Worm (Caenorhabditis elegans): ENCODE measurements around the gene str-206.

- TF ChIP-seq nhr-77 (tag; optimal IDR thresholded peaks at IDR 0.05) (no peak), C34F6.9 (tag; optimal IDR thresholded peaks at IDR 0.05) (no peak), R02D3.7 (tag; optimal IDR thresholded peaks at IDR 0.05) (no peak), lin-11 (tag; optimal IDR thresholded peaks at IDR 0.05) (no peak), lin-39 (tag; optimal IDR thresholded peaks at IDR 0.05) (no peak), blmp-1 (tag; optimal IDR thresholded peaks at IDR 0.05; ENCODE audit: insufficient read depth) (no peak), skn-1 (tag; optimal IDR thresholded peaks at IDR 0.05) (no peak), nhr-12 (tag; optimal IDR thresholded peaks at IDR 0.05) (no peak), mdl-1 (tag; optimal IDR thresholded peaks at IDR 0.05) (no peak), elt-3 (tag; optimal IDR thresholded peaks at IDR 0.05) (no peak)
Measured at ce11 chrV:6202573-6202972, 15.4 kb upstream of the str-206 start, which contains the start of gene ttn-1.

Data from whole organism, L2 larva.